Fruit fly (Drosophila melanogaster): Measurements from ENCODE around the gene Cpr64Ad.

The Cpr64Ad gene

DNA sequence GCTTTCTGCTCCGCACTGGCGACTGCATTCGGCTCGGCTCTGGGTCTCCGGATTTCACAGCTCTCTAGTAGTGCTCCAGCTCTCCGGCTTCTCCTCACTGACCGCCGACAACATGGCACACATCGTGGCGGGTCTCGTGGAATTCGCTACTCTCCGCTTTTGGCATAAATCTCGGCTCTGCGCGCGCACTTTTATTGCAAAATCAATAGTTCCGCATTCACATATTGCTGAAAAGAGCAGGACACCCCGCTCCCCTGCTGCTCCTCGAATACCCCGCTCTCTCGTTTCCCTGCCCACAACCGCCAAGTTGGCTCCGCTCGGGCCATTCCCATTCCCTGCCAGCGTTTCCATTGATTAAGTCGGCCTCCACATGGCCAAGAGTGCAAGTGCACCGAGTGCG lies 29.9 kb upstream of the Cpr64Ad start:
- TF ChIP-seq CG12605 (GFP tag; IDR thresholded peaks at IDR 0.05) (0 out of 2 replicates have a peak, but pooled peaks have one; percentile 27), fd96Ca (GFP tag; IDR thresholded peaks at IDR 0.05) (no peak)

DNA sequence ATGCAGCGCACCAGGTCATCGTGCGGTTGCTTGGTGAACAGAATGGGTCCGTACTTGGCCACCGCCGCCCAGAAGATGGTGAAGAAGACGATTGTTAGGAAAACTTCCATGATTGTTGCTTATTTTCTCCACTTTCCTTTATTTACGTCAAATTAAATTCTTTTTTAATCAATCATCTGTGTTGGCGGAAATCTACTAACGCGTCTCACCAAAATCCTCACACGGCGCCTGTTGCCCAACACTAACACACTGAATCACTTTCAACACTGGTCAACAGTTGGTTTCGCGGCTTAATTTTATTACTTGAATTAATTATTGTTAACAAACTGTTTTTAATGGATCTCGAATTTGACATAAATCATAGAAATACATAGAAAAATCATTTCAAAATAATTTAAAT lies 28.5 kb upstream of the Cpr64Ad start, which contains the start of gene VhaM9.7-c:
TSS of gene VhaM9.7-c (minus strand) at position 207 of the 400 bp plus-strand sequence.
- TF ChIP-seq Ets98B (GFP tag; IDR thresholded peaks at IDR 0.05) (no peak), CG34367 (tag; optimal IDR thresholded peaks at IDR 0.05) (no peak), Pif1B (GFP tag; optimal IDR thresholded peaks at IDR 0.05) (no peak), EcR (GFP tag; optimal IDR thresholded peaks at IDR 0.05) (no peak), gl (tag; optimal IDR thresholded peaks at IDR 0.05) (no peak), Pif1A (GFP tag; optimal IDR thresholded peaks at IDR 0.05) (no peak), CG17806 (tag; optimal IDR thresholded peaks at IDR 0.05) (no peak), CG9948 (tag; optimal IDR thresholded peaks at IDR 0.05) (no peak), CG32121 (GFP tag; IDR thresholded peaks at IDR 0.05) (no peak), CG8301 (tag; optimal IDR thresholded peaks at IDR 0.05) (no peak), Snoo (tag; optimal IDR thresholded peaks at IDR 0.05) (no peak), CG12605 (GFP tag; IDR thresholded peaks at IDR 0.05) (no peak), CG10348 (GFP tag; IDR thresholded peaks at IDR 0.05) (no peak), D1 (tag; optimal IDR thresholded peaks at IDR 0.05) (peak; percentile 6), CG4496 (GFP tag; IDR thresholded peaks at IDR 0.05) (no peak), CG15710 (tag; optimal IDR thresholded peaks at IDR 0.05) (peak; percentile 4), rn (GFP tag; IDR thresholded peaks at IDR 0.05) (0 out of 2 replicates have a peak, but pooled peaks have one; percentile 11), fd96Ca (GFP tag; IDR thresholded peaks at IDR 0.05) (no peak), CG14655 (GFP tag; optimal IDR thresholded peaks at IDR 0.05) (no peak), CG13204 (GFP tag; optimal IDR thresholded peaks at IDR 0.05) (no peak), CG8159 (tag; optimal IDR thresholded peaks at IDR 0.05) (peak; percentile 18)

dm6 chr3L:4187930-4188523 lies 27.2 kb upstream of the Cpr64Ad start, which contains the start of the genes Teh2 and tipE:
Gene Teh2, minus strand, starts transcription at chr3L:4188023.
Gene tipE, plus strand, starts transcription at chr3L:4188499.
- no peak for TF ChIP-seq fd96Ca (GFP tag; IDR thresholded peaks at IDR 0.05)
- TF ChIP-seq Ets98B (GFP tag; IDR thresholded peaks at IDR 0.05), result no peak
- no peak for TF ChIP-seq CG10348 (GFP tag; IDR thresholded peaks at IDR 0.05)
- no peak for TF ChIP-seq gl (tag; optimal IDR thresholded peaks at IDR 0.05)
- no peak for TF ChIP-seq Pif1B (GFP tag; optimal IDR thresholded peaks at IDR 0.05)
- no peak for TF ChIP-seq CG9948 (tag; optimal IDR thresholded peaks at IDR 0.05)
- no peak for TF ChIP-seq CG4496 (GFP tag; IDR thresholded peaks at IDR 0.05)
- no peak for TF ChIP-seq CG8159 (tag; optimal IDR thresholded peaks at IDR 0.05)
- no peak for TF ChIP-seq rn (GFP tag; IDR thresholded peaks at IDR 0.05)
- TF ChIP-seq CG34367 (tag; optimal IDR thresholded peaks at IDR 0.05), result no peak
- no peak for TF ChIP-seq CG32121 (GFP tag; IDR thresholded peaks at IDR 0.05)
- no peak for TF ChIP-seq CG13204 (GFP tag; optimal IDR thresholded peaks at IDR 0.05)
- no peak for TF ChIP-seq D1 (tag; optimal IDR thresholded peaks at IDR 0.05)
- no peak for TF ChIP-seq CG14655 (GFP tag; optimal IDR thresholded peaks at IDR 0.05)
- TF ChIP-seq CG8301 (tag; optimal IDR thresholded peaks at IDR 0.05), result no peak
- TF ChIP-seq Pif1A (GFP tag; optimal IDR thresholded peaks at IDR 0.05), result no peak

DNA sequence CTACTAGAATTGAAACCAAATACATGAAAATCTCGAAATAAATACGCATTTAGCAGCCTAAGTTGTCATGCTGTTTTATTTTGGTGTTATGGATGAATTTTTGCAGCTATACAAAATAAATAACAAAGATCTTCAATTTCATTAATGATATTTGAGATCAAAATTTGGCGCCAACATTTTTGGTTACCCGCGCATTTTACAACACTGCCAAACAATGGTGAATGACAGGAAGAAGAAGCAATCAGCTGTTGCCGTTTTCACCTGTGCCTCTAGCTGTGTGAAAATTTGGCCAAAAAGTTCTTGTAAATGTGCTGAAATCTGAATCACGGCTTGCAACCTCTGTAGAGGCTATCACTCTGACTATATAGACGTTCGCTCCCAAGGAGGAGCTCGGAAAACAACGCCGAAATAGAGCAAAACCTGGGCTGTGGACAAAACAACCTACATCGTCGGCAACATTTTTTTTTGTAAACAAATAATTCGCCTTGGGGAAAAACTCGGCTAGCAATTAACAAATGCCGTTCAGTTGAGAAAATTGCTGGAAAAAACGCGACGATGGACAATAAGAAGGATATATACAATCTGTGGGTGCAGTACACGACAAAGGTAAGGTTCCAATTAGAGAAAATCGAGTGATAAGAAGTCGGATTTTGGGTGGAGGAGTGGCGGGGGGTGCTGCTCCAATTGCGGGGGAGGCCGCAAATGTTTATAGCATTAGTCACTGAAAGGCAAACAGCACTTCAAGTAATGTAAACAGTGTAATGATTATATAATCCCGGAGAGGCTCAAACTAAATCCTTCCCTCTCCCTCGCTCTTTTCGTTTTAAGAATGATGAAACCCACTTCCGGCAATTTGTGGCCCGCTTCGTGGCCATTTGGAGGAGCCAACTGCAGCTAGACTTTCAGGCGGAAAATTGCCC lies 21.2 kb upstream of the Cpr64Ad start, which contains the start of gene CG43367:
TSS of gene CG43367 (plus strand) at position 264 of the 920 bp plus-strand sequence.
- TF ChIP-seq CG32121 (GFP tag; IDR thresholded peaks at IDR 0.05) (0 out of 2 replicates have a peak, but pooled peaks have one; percentile 14), rn (GFP tag; IDR thresholded peaks at IDR 0.05) (no peak)

DNA sequence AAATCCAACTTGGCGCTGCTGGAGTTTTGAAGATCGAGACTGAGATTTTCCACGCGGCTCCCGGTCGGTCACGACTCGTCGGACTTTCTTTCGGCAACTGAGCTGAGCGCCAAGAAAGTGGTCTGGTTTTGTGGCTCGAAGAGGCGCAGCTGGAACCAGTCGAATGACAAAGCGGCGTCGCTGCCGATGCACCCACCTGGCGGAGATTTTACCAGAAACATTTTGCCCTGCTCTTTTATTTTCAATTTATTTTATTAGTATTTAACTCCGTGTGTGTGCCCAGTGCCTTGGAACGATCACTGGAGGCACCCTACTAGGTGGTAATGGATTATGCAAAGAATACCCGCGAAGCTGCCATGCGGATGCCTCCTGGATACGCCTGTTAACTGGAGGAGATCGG lies 10.9 kb upstream of the Cpr64Ad start, which contains the start of gene CG15005:
TSS of gene CG15005 (minus strand) at position 101 of the 400 bp plus-strand sequence.
- no peak for TF ChIP-seq Pif1B (GFP tag; optimal IDR thresholded peaks at IDR 0.05)
- TF ChIP-seq Snoo (tag; optimal IDR thresholded peaks at IDR 0.05), result no peak
- TF ChIP-seq CG10348 (GFP tag; IDR thresholded peaks at IDR 0.05), result no peak
- no peak for TF ChIP-seq CG17806 (tag; optimal IDR thresholded peaks at IDR 0.05)
- no peak for TF ChIP-seq CG34367 (tag; optimal IDR thresholded peaks at IDR 0.05)
- TF ChIP-seq gl (tag; optimal IDR thresholded peaks at IDR 0.05), result no peak
- no peak for TF ChIP-seq CG12605 (GFP tag; IDR thresholded peaks at IDR 0.05)
- TF ChIP-seq Pif1A (GFP tag; optimal IDR thresholded peaks at IDR 0.05), result no peak
- TF ChIP-seq CG32121 (GFP tag; IDR thresholded peaks at IDR 0.05), result no peak
- no peak for TF ChIP-seq fd96Ca (GFP tag; IDR thresholded peaks at IDR 0.05)
- TF ChIP-seq CG13204 (GFP tag; optimal IDR thresholded peaks at IDR 0.05), result no peak
- TF ChIP-seq Ets98B (GFP tag; IDR thresholded peaks at IDR 0.05), result no peak
- TF ChIP-seq D1 (tag; optimal IDR thresholded peaks at IDR 0.05), result no peak
- no peak for TF ChIP-seq CG4496 (GFP tag; IDR thresholded peaks at IDR 0.05)

- TF ChIP-seq D1 (tag; optimal IDR thresholded peaks at IDR 0.05), result no peak
- no peak for TF ChIP-seq CG8159 (tag; optimal IDR thresholded peaks at IDR 0.05)
- TF ChIP-seq CG17806 (tag; optimal IDR thresholded peaks at IDR 0.05), result no peak
- no peak for TF ChIP-seq CG9948 (tag; optimal IDR thresholded peaks at IDR 0.05)
These were observed 10.3 kb upstream of the Cpr64Ad start for dm6 chr3L:4204867-4205266.

Data from whole organism, pupa.